Worm (Caenorhabditis elegans) whole organism, L2 larva: ENCODE data around the gene ttbk-8.1.

Experiments
- F13H6.1 ChIP-seq: sonication (generic microtip); optimal IDR thresholded peaks from 2 replicates; lab custom pipeline; 2016; ENCODE audit warnings: missing genetic modification characterization, missing compliant biosample characterization
- R02D3.7 ChIP-seq: fragments of 150-350 bp; optimal IDR thresholded peaks from 2 replicates; lab custom pipeline; 2014; ENCODE audit warnings: missing biosample characterization, missing genetic modification characterization
- ZK546.5 ChIP-seq: sonication (generic microtip); optimal IDR thresholded peaks from 2 replicates; lab custom pipeline; 2017; ENCODE audit warnings: missing biosample characterization, missing genetic modification characterization
- ama-1 ChIP-seq: fragments of 150-350 bp; optimal IDR thresholded peaks from 2 replicates; lab custom pipeline; 2018; ENCODE audit warnings: inconsistent platforms
- elt-3 ChIP-seq: sonication (generic microtip); optimal IDR thresholded peaks from 2 replicates; lab custom pipeline; 2017; ENCODE audit warnings: missing biosample characterization, missing genetic modification characterization
- fos-1 ChIP-seq: fragments of 150-350 bp; optimal IDR thresholded peaks from 2 replicates; lab custom pipeline; 2014; ENCODE audit warnings: missing biosample characterization, missing genetic modification characterization
- lin-11 ChIP-seq: fragments of 150-350 bp; sonication (generic microtip); optimal IDR thresholded peaks from 2 replicates; lab custom pipeline; 2014; ENCODE audit warnings: missing biosample characterization, missing genetic modification characterization, inconsistent platforms, mixed read lengths
- nhr-23 ChIP-seq: fragments of 150-350 bp; optimal IDR thresholded peaks from 2 replicates; lab custom pipeline; 2014; ENCODE audit warnings: missing biosample characterization, missing genetic modification reagents, missing genetic modification characterization
- nhr-25 ChIP-seq: fragments of 150-350 bp; sonication (generic microtip); optimal IDR thresholded peaks from 3 replicates; lab custom pipeline; 2014; ENCODE audit warnings: missing biosample characterization, missing genetic modification characterization
- sma-9 ChIP-seq, 2 experiments: fragments of 150-350 bp in 1 of 2; sonication (generic microtip) in 1 of 2; optimal IDR thresholded peaks; 2 replicates each; lab custom pipeline; 2014 to 2016; ENCODE audit warnings: missing genetic modification characterization in 2 of 2, mild to moderate bottlenecking in 1 of 2, missing biosample characterization in 1 of 2, missing compliant biosample characterization in 1 of 2, missing genetic modification reagents in 1 of 2, moderate library complexity in 1 of 2
- unc-39 ChIP-seq: fragments of 150-350 bp; optimal IDR thresholded peaks from 2 replicates; lab custom pipeline; 2014; ENCODE audit warnings: missing biosample characterization, missing genetic modification characterization
- unc-62 ChIP-seq: fragments of 150-350 bp; optimal IDR thresholded peaks from 2 replicates; lab custom pipeline; 2014; ENCODE audit warnings: missing biosample characterization, missing genetic modification reagents, missing genetic modification characterization
- ztf-1 ChIP-seq: fragments of 200-800 bp; sonication (Bioruptor generic); conservative IDR thresholded peaks from 2 replicates; pipeline ENCODE4 v1.3.6; 2022; ENCODE audit warnings: missing genetic modification characterization, missing compliant biosample characterization

DNA sequence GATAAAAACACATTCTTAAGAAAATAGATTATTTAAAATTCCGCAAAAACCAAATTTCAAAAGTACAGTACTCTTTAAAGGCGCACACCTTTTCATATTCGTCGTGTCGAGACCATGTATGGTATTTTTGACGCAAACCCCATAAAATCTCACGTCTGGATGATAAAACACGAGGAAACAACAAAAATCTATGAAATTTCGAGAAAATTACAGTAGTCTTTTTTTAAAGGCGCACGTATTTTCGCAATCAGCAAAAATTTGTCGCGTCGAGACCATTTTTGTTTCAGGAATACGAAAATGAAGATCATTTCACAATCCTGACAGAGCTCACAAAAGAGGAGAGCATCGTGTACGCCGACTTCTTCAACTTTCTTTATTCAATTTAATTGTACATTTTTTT, 40.9 kb downstream of the ttbk-8.1 start:
- no peak for TF ChIP-seq ztf-1 (GFP tag; lab: Robert Waterston, UW)
- no peak for TF ChIP-seq unc-39 (tag; lab: Kevin White, UChicago)
- TF ChIP-seq F13H6.1, result no peak
- TF ChIP-seq fos-1, result no peak
- no peak for TF ChIP-seq elt-3 (tag; lab: Kevin White, UChicago)
- no peak for TF ChIP-seq unc-62 (GFP tag; lab: Kevin White, UChicago)
- no peak for TF ChIP-seq nhr-23 (tag; lab: Kevin White, UChicago)
- TF ChIP-seq nhr-25, result no peak
- no peak for TF ChIP-seq ZK546.5 (tag; lab: Kevin White, UChicago)
- TF ChIP-seq ama-1 (lab: Kevin White, UChicago), result no peak
- TF ChIP-seq R02D3.7 (tag; lab: Kevin White, UChicago), result no peak
- TF ChIP-seq sma-9 (GFP tag; optimal IDR thresholded peaks at IDR 0.05; lab: Kevin White, UChicago), result no peak
- TF ChIP-seq sma-9 (tag; optimal IDR thresholded peaks at IDR 0.05; lab: Kevin White, UChicago), result no peak
- no peak for TF ChIP-seq lin-11 (tag; lab: Kevin White, UChicago)
